Worm (Caenorhabditis elegans) whole organism, young adult: ENCODE results near the gene nhr-258.

Source experiments
- B0019.2 ChIP-seq: fragments of 200-800 bp; sonication (Bioruptor generic); conservative IDR thresholded peaks from 2 replicates; pipeline ENCODE4 v1.3.6; 2022; ENCODE audit warnings: missing genetic modification reagents, missing genetic modification characterization, missing compliant biosample characterization
- C06A6.2 ChIP-seq: fragments of 200-800 bp; sonication (Bioruptor generic); conservative IDR thresholded peaks from 2 replicates; pipeline ENCODE4 v1.3.6; 2022; ENCODE audit warnings: missing genetic modification characterization, missing compliant biosample characterization
- D2030.7 ChIP-seq: fragments of 200-800 bp; sonication (Bioruptor generic); IDR thresholded peaks from 2 replicates; pipeline ENCODE4 v1.3.6; 2022; ENCODE audit warnings: missing genetic modification reagents, missing genetic modification characterization, missing compliant biosample characterization
- F33H1.4 ChIP-seq: fragments of 200-800 bp; sonication (Bioruptor generic); IDR thresholded peaks from 2 replicates; pipeline ENCODE4 v1.3.6; 2022; ENCODE audit warnings: missing genetic modification reagents, missing genetic modification characterization, missing compliant biosample characterization
- F37B4.10 ChIP-seq: fragments of 200-800 bp; sonication (Bioruptor generic); IDR thresholded peaks from 2 replicates; pipeline ENCODE4 v1.3.6; 2022; ENCODE audit warnings: missing genetic modification characterization, missing compliant biosample characterization
- F57A8.1 ChIP-seq: fragments of 200-800 bp; sonication (Bioruptor generic); optimal IDR thresholded peaks from 2 replicates; lab custom pipeline; 2018; ENCODE audit warnings: mild to moderate bottlenecking, missing genetic modification characterization, moderate library complexity, missing compliant biosample characterization
- T26A5.8 ChIP-seq: sonication (generic microtip); optimal IDR thresholded peaks from 2 replicates; lab custom pipeline; 2016; ENCODE audit warnings: missing genetic modification characterization, missing compliant biosample characterization
- Y79H2A.3 ChIP-seq: fragments of 200-800 bp; sonication (Bioruptor generic); conservative IDR thresholded peaks from 2 replicates; pipeline ENCODE4 v1.3.6; 2022; ENCODE audit warnings: missing genetic modification reagents, missing genetic modification characterization, missing compliant biosample characterization
- aptf-3 ChIP-seq: fragments of 200-800 bp; sonication (Bioruptor generic); IDR thresholded peaks from 2 replicates; pipeline ENCODE4 v1.3.6; 2022; ENCODE audit warnings: missing genetic modification characterization, missing compliant biosample characterization
- atf-7 ChIP-seq: sonication (generic microtip); optimal IDR thresholded peaks from 2 replicates; lab custom pipeline; 2017; ENCODE audit warnings: mild to moderate bottlenecking, missing genetic modification characterization, missing compliant biosample characterization
- athp-1 ChIP-seq: sonication (generic microtip); optimal IDR thresholded peaks from 2 replicates; lab custom pipeline; 2017; ENCODE audit warnings: mild to moderate bottlenecking, missing genetic modification characterization, missing compliant biosample characterization
- attf-6 ChIP-seq: fragments of 200-800 bp; sonication (Bioruptor generic); IDR thresholded peaks from 2 replicates; pipeline ENCODE4 v1.3.6; 2022; ENCODE audit warnings: missing genetic modification reagents, missing genetic modification characterization, missing compliant biosample characterization
- cebp-1 ChIP-seq, 2 experiments: fragments of 200-800 bp in 1 of 2; sonication (Bioruptor generic) in 1 of 2; sonication (generic microtip) in 1 of 2; IDR thresholded peaks in 1 of 2; optimal IDR thresholded peaks in 1 of 2; 2 replicates each; pipeline versions ENCODE4 v1.3.6 to Lab custom; 2017 to 2022; ENCODE audit warnings: missing compliant biosample characterization in 2 of 2, missing genetic modification characterization in 2 of 2, mild to moderate bottlenecking in 1 of 2, missing genetic modification reagents in 1 of 2, moderate library complexity in 1 of 2
- ceh-27 ChIP-seq: fragments of 200-800 bp; sonication (Bioruptor generic); optimal IDR thresholded peaks from 2 replicates; lab custom pipeline; 2018; ENCODE audit warnings: mild to moderate bottlenecking, missing genetic modification characterization, moderate library complexity, missing compliant biosample characterization
- ceh-58 ChIP-seq: fragments of 200-800 bp; sonication (Bioruptor generic); IDR thresholded peaks from 2 replicates; pipeline ENCODE4 v1.3.6; 2022; ENCODE audit warnings: missing genetic modification characterization, missing compliant biosample characterization
- ceh-79 ChIP-seq: sonication (generic microtip); optimal IDR thresholded peaks from 2 replicates; lab custom pipeline; 2017; ENCODE audit warnings: mild to moderate bottlenecking, missing genetic modification characterization, missing compliant biosample characterization
- ceh-91 ChIP-seq: fragments of 200-800 bp; sonication (Bioruptor generic); IDR thresholded peaks from 2 replicates; pipeline ENCODE4 v1.3.6; 2022; ENCODE audit warnings: missing genetic modification reagents, missing genetic modification characterization, missing compliant biosample characterization
- dox-1 ChIP-seq: fragments of 200-800 bp; sonication (Bioruptor generic); IDR thresholded peaks from 2 replicates; pipeline ENCODE4 v1.3.6; 2022; ENCODE audit warnings: missing genetic modification reagents, missing genetic modification characterization, missing compliant biosample characterization
- efl-1 ChIP-seq: fragments of 150-350 bp; optimal IDR thresholded peaks from 2 replicates; lab custom pipeline; 2014; ENCODE audit warnings: missing biosample characterization, missing genetic modification reagents, missing genetic modification characterization
- egrh-3 ChIP-seq: fragments of 200-800 bp; sonication (Bioruptor generic); IDR thresholded peaks from 2 replicates; pipeline ENCODE4 v1.3.6; 2022; ENCODE audit warnings: missing genetic modification reagents, missing genetic modification characterization, missing compliant biosample characterization
- ekl-4 ChIP-seq: fragments of 200-800 bp; sonication (Bioruptor generic); IDR thresholded peaks from 2 replicates; pipeline ENCODE4 v1.3.6; 2022; ENCODE audit warnings: missing genetic modification reagents, missing genetic modification characterization, missing compliant biosample characterization
- fkh-3 ChIP-seq: sonication (generic microtip); optimal IDR thresholded peaks from 2 replicates; lab custom pipeline; 2016; ENCODE audit warnings: mild to moderate bottlenecking, missing genetic modification characterization, missing compliant biosample characterization
- hrde-1 ChIP-seq: sonication (generic microtip); optimal IDR thresholded peaks from 2 replicates; lab custom pipeline; 2016; ENCODE audit warnings: missing genetic modification characterization, mild to moderate bottlenecking, missing compliant biosample characterization, moderate library complexity, missing genotype, missing genetic modification reagents, borderline replicate concordance
- hsf-1 ChIP-seq: fragments of 200-800 bp; sonication (Bioruptor generic); IDR thresholded peaks from 2 replicates; pipeline ENCODE4 v1.3.6; 2022; ENCODE audit warnings: missing genetic modification reagents, missing genetic modification characterization, missing compliant biosample characterization
- let-526 ChIP-seq: fragments of 200-800 bp; sonication (Bioruptor generic); IDR thresholded peaks from 2 replicates; pipeline ENCODE4 v1.3.6; 2022; ENCODE audit warnings: missing genetic modification reagents, missing genetic modification characterization, missing compliant biosample characterization
- lsl-1 ChIP-seq: fragments of 200-800 bp; sonication (Bioruptor generic); optimal IDR thresholded peaks from 2 replicates; lab custom pipeline; 2018; ENCODE audit warnings: mild to moderate bottlenecking, missing genetic modification characterization, moderate library complexity, missing compliant biosample characterization
- madf-10 ChIP-seq: sonication (generic microtip); optimal IDR thresholded peaks from 2 replicates; lab custom pipeline; 2016; ENCODE audit warnings: mild to moderate bottlenecking, missing genetic modification characterization, missing compliant biosample characterization
- madf-8 ChIP-seq: fragments of 200-800 bp; sonication (Bioruptor generic); conservative IDR thresholded peaks from 2 replicates; pipeline ENCODE4 v1.3.6; 2022; ENCODE audit warnings: missing genetic modification reagents, missing genetic modification characterization, missing compliant biosample characterization
- mcd-1 ChIP-seq: fragments of 200-800 bp; sonication (Bioruptor generic); IDR thresholded peaks from 2 replicates; pipeline ENCODE4 v1.3.6; 2022; ENCODE audit warnings: missing genetic modification reagents, missing genetic modification characterization, missing compliant biosample characterization
- pbrm-1 ChIP-seq: fragments of 200-800 bp; sonication (Bioruptor generic); IDR thresholded peaks from 2 replicates; pipeline ENCODE4 v1.3.6; 2022; ENCODE audit warnings: missing genetic modification reagents, missing genetic modification characterization, missing compliant biosample characterization
- snpc-1.1 ChIP-seq: sonication (generic microtip); optimal IDR thresholded peaks from 2 replicates; lab custom pipeline; 2017; ENCODE audit warnings: missing genetic modification characterization, mild to moderate bottlenecking, missing compliant biosample characterization, antibody characterized with exemption, moderate library complexity, missing genotype, missing genetic modification reagents; ENCODE audit not compliant: insufficient read depth
- snpc-1.3 ChIP-seq: sonication (generic microtip); optimal IDR thresholded peaks from 2 replicates; lab custom pipeline; 2017; ENCODE audit warnings: missing genetic modification characterization, mild to moderate bottlenecking, missing compliant biosample characterization, antibody characterized with exemption, moderate library complexity, missing genotype, missing genetic modification reagents; ENCODE audit not compliant: insufficient read depth
- snpc-4 ChIP-seq, 5 experiments: fragments of 150-350 bp in 1 of 5; sonication (generic microtip) in 4 of 5; optimal IDR thresholded peaks; 2 replicates each; lab custom pipeline; 2014 to 2018; ENCODE audit warnings: missing genetic modification characterization in 5 of 5, missing biosample characterization in 3 of 5, antibody characterized with exemption in 2 of 5, mild to moderate bottlenecking in 2 of 5, missing compliant biosample characterization in 2 of 5, missing genotype in 2 of 5, moderate library complexity in 2 of 5, missing genetic modification reagents in 1 of 5
- tbp1 ChIP-seq: fragments of 200-800 bp; sonication (Bioruptor generic); optimal IDR thresholded peaks from 2 replicates; lab custom pipeline; 2018; ENCODE audit warnings: mild to moderate bottlenecking, missing genetic modification characterization, missing compliant biosample characterization
- unc-62 ChIP-seq: fragments of 150-350 bp; optimal IDR thresholded peaks from 2 replicates; lab custom pipeline; 2014; ENCODE audit warnings: missing biosample characterization, missing genetic modification reagents, missing genetic modification characterization
- zfh-2 ChIP-seq: fragments of 200-800 bp; sonication (Bioruptor generic); conservative IDR thresholded peaks from 2 replicates; pipeline ENCODE4 v1.3.6; 2022; ENCODE audit warnings: missing genetic modification reagents, missing genetic modification characterization, missing compliant biosample characterization
- ztf-25 ChIP-seq: fragments of 200-800 bp; sonication (Bioruptor generic); IDR thresholded peaks from 2 replicates; pipeline ENCODE4 v1.3.6; 2022; ENCODE audit warnings: missing genetic modification reagents, missing genetic modification characterization, missing compliant biosample characterization

Gene nhr-258

ce11 chrIV:8069104-8069503 lies 24.4 kb downstream of the nhr-258 start:
- no peak for TF ChIP-seq tbp1 (GFP tag; lab: Kevin White, UChicago)
- no peak for TF ChIP-seq snpc-1.3 (tag; lab: Kevin White, UChicago)
- TF ChIP-seq zfh-2 (GFP tag; lab: Robert Waterston, UW), result peak; percentile 37; the same call in 1 of the 2 replicates

- peak; percentile 63 for TF ChIP-seq zfh-2 (GFP tag; lab: Robert Waterston, UW)
- TF ChIP-seq C06A6.2 (GFP tag; lab: Robert Waterston, UW), result peak; percentile 22; the same call in 1 of the 2 replicates
- TF ChIP-seq F57A8.1 (GFP tag; lab: Kevin White, UChicago), result no peak
Observed at ce11 chrIV:8070299-8070698, 25.6 kb downstream of the nhr-258 start.

ce11 chrIV:8070934-8071333 lies 26.2 kb downstream of the nhr-258 start:
- peak; percentile 64 for TF ChIP-seq ceh-27 (GFP tag; lab: Kevin White, UChicago)
- no peak for TF ChIP-seq ceh-58 (GFP tag; lab: Robert Waterston, UW)
- TF ChIP-seq, all 124 proteins: peak for 1

ce11 chrIV:8072689-8073088 lies 28.0 kb downstream of the nhr-258 start:
- TF ChIP-seq F33H1.4 (0 out of 2 replicates have a peak, but pooled peaks have one; percentile 6), dox-1 (GFP tag; lab: Robert Waterston, UW) (peak; percentile 56), ekl-4 (GFP tag; lab: Robert Waterston, UW) (0 out of 2 replicates have a peak, but pooled peaks have one; percentile 27), hsf-1 (peak; percentile 96)

ce11 chrIV:8073660-8074059 lies 28.9 kb downstream of the nhr-258 start:
- TF ChIP-seq pbrm-1 (GFP tag; lab: Robert Waterston, UW) (0 out of 2 replicates have a peak, but pooled peaks have one; percentile 53), dox-1 (GFP tag; lab: Robert Waterston, UW) (peak; percentile 69; the same call in 1 of the 2 replicates), mcd-1 (GFP tag; lab: Robert Waterston, UW) (peak; percentile 26; the same call in 1 of the 2 replicates), F33H1.4 (peak; percentile 78), egrh-3 (GFP tag; lab: Robert Waterston, UW) (peak; percentile 35), F37B4.10 (0 out of 2 replicates have a peak, but pooled peaks have one; percentile 34), ceh-91 (GFP tag; lab: Robert Waterston, UW) (0 out of 2 replicates have a peak, but pooled peaks have one; percentile 38), D2030.7 (peak; percentile 12; the same call in 1 of the 2 replicates)

ce11 chrIV:8075516-8075915 lies 30.8 kb downstream of the nhr-258 start:
- no peak for TF ChIP-seq Y79H2A.3 (GFP tag; lab: Robert Waterston, UW)
- no peak for TF ChIP-seq ceh-79 (tag; lab: Kevin White, UChicago)
- TF ChIP-seq snpc-4 (GFP tag; optimal IDR thresholded peaks at IDR 0.05; lab: Kevin White, UChicago), result no peak
- TF ChIP-seq snpc-4 (tag; optimal IDR thresholded peaks at IDR 0.05; lab: Kevin White, UChicago), result peak in 3 of 4 experiments; percentile 26 to 54 (median 52)
- no peak for TF ChIP-seq fkh-3
- TF ChIP-seq snpc-1.1, result peak; percentile 51
- TF ChIP-seq athp-1, result no peak
- TF ChIP-seq let-526, result no peak
- TF ChIP-seq hrde-1 (tag; lab: Kevin White, UChicago), result no peak

- TF ChIP-seq ztf-25 (GFP tag; lab: Robert Waterston, UW) (no peak), cebp-1 (GFP tag; IDR thresholded peaks at IDR 0.05; lab: Robert Waterston, UW) (no peak), cebp-1 (tag; optimal IDR thresholded peaks at IDR 0.05; lab: Kevin White, UChicago) (no peak), madf-10 (tag; lab: Kevin White, UChicago) (no peak), madf-8 (GFP tag; lab: Robert Waterston, UW) (no peak), B0019.2 (GFP tag; lab: Robert Waterston, UW) (no peak), efl-1 (GFP tag; lab: Kevin White, UChicago) (no peak), atf-7 (no peak), T26A5.8 (tag; lab: Kevin White, UChicago) (no peak), ceh-91 (GFP tag; lab: Robert Waterston, UW) (no peak), lsl-1 (GFP tag; lab: Kevin White, UChicago) (no peak), aptf-3 (GFP tag; lab: Robert Waterston, UW) (no peak), attf-6 (no peak), unc-62 (no peak), hsf-1 (no peak)
Observed at ce11 chrIV:8076511-8076910, 31.8 kb downstream of the nhr-258 start.
